Worm (Caenorhabditis elegans): ENCODE measurements around the gene C49C8.8.

- TF ChIP-seq ztf-11 (tag; optimal IDR thresholded peaks at IDR 0.05) (no peak), blmp-1 (tag; optimal IDR thresholded peaks at IDR 0.05) (no peak)
These were observed at the start of gene C49C8.8 for ce11 chrIV:8651835-8652234.

Measured in whole organism, mixed stage, embryonic.